Worm (Caenorhabditis elegans): ENCODE results near the gene pqn-39.

Gene pqn-39

ce11 chrX:13977439-13978118 lies 9.1 kb upstream of the pqn-39 start, which contains the start of gene F48F7.6 (continued):
- TF ChIP-seq mml-1 (tag; optimal IDR thresholded peaks at IDR 0.05) (no peak), nhr-25 (tag; optimal IDR thresholded peaks at IDR 0.05) (no peak), ceh-82 (tag; optimal IDR thresholded peaks at IDR 0.05) (no peak), eor-1 (tag; optimal IDR thresholded peaks at IDR 0.05) (no peak), egl-27 (tag; optimal IDR thresholded peaks at IDR 0.05) (no peak), ceh-16 (tag; optimal IDR thresholded peaks at IDR 0.05) (no peak)

ce11 chrX:13975314-13975713 lies 6.8 kb upstream of the pqn-39 start, which contains the start of gene F48F7.5:
TSS of gene F48F7.5 (plus strand) at chrX:13975653.
- TF ChIP-seq nhr-23 (tag; optimal IDR thresholded peaks at IDR 0.05) (peak; percentile 74), elt-2 (tag; optimal IDR thresholded peaks at IDR 0.05) (no peak), ceh-82 (tag; optimal IDR thresholded peaks at IDR 0.05) (no peak), jun-1 (tag; optimal IDR thresholded peaks at IDR 0.05) (no peak), R02D3.7 (tag; optimal IDR thresholded peaks at IDR 0.05) (no peak), elt-3 (tag; optimal IDR thresholded peaks at IDR 0.05) (no peak), ztf-4 (tag; optimal IDR thresholded peaks at IDR 0.05) (no peak), nhr-76 (tag; optimal IDR thresholded peaks at IDR 0.05) (no peak), nhr-67 (tag; optimal IDR thresholded peaks at IDR 0.05) (no peak), mml-1 (tag; optimal IDR thresholded peaks at IDR 0.05) (no peak), nhr-28 (tag; optimal IDR thresholded peaks at IDR 0.05) (no peak), lin-39 (tag; optimal IDR thresholded peaks at IDR 0.05) (peak; percentile 41), ama-1 (optimal IDR thresholded peaks at IDR 0.05) (peak; percentile 22), egl-27 (tag; optimal IDR thresholded peaks at IDR 0.05) (peak; percentile 4), nfya-1 (tag; optimal IDR thresholded peaks at IDR 0.05; ENCODE audit: insufficient read depth) (peak; percentile 41), skn-1 (tag; optimal IDR thresholded peaks at IDR 0.05) (no peak), lsy-12 (tag; optimal IDR thresholded peaks at IDR 0.05) (no peak), eor-1 (tag; optimal IDR thresholded peaks at IDR 0.05) (no peak), pha-4 (tag; optimal IDR thresholded peaks at IDR 0.05) (no peak), nhr-43 (tag; optimal IDR thresholded peaks at IDR 0.05; ENCODE audit: poor library complexity, severe bottlenecking) (peak; percentile 70), nhr-25 (tag; optimal IDR thresholded peaks at IDR 0.05) (peak; percentile 50), daf-12 (tag; optimal IDR thresholded peaks at IDR 0.05) (no peak), ceh-9 (tag; optimal IDR thresholded peaks at IDR 0.05) (no peak), unc-39 (tag; optimal IDR thresholded peaks at IDR 0.05) (no peak), aly-2 (tag; optimal IDR thresholded peaks at IDR 0.05) (no peak), fkh-2 (tag; optimal IDR thresholded peaks at IDR 0.05) (no peak), nhr-77 (tag; optimal IDR thresholded peaks at IDR 0.05) (no peak), ZK546.5 (tag; optimal IDR thresholded peaks at IDR 0.05) (no peak), fkh-10 (GFP tag; optimal IDR thresholded peaks at IDR 0.05) (no peak), ztf-11 (tag; optimal IDR thresholded peaks at IDR 0.05) (no peak), pqm-1 (tag; optimal IDR thresholded peaks at IDR 0.05) (no peak), tbx-2 (tag; optimal IDR thresholded peaks at IDR 0.05) (peak; percentile 29), elt-1 (tag; optimal IDR thresholded peaks at IDR 0.05) (peak; percentile 73), unc-62 (GFP tag; optimal IDR thresholded peaks at IDR 0.05) (peak; percentile 0), fos-1 (tag; optimal IDR thresholded peaks at IDR 0.05) (no peak), sea-2 (GFP tag; optimal IDR thresholded peaks at IDR 0.05) (no peak), lin-15B (tag; optimal IDR thresholded peaks at IDR 0.05) (no peak), nhr-237 (tag; optimal IDR thresholded peaks at IDR 0.05) (no peak), zag-1 (tag; optimal IDR thresholded peaks at IDR 0.05) (no peak), nhr-12 (tag; optimal IDR thresholded peaks at IDR 0.05) (no peak), egl-5 (tag; optimal IDR thresholded peaks at IDR 0.05) (peak; percentile 52), ceh-28 (tag; optimal IDR thresholded peaks at IDR 0.05) (no peak), nhr-11 (tag; optimal IDR thresholded peaks at IDR 0.05) (no peak), snpc-4 (tag; optimal IDR thresholded peaks at IDR 0.05) (peak; percentile 38), hmg-11 (tag; optimal IDR thresholded peaks at IDR 0.05) (no peak)

All from whole organism, L3 larva.